Fruit fly (Drosophila melanogaster): ENCODE results near the gene CG42688.

The CG42688 gene

DNA sequence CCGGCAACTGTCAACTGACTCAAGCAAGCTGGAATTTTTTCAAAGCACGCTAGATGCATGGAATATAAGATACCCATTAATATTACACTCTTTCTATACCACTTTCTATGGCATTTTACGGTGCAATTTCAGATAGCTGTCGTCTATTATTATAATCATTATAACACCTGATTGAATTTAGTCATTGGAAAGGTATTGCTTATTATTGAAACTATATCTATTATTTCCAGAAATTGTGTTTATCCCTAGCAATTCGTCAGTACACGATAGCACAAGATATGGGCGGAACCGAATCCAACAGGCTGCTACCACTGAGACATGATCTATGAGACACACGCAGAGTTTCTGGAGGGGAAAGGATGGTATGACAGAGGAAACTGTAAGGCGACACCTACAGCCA, 36.9 kb upstream of the CG42688 start (continued):
- no peak for TF ChIP-seq Ada2b (GFP tag; IDR thresholded peaks at IDR 0.05)
- TF ChIP-seq CG12769 (tag; optimal IDR thresholded peaks at IDR 0.05) = no peak
- no peak for TF ChIP-seq bcd (GFP tag; optimal IDR thresholded peaks at IDR 0.05)
- TF ChIP-seq gcm2 (GFP tag; optimal IDR thresholded peaks at IDR 0.05) = no peak
- TF ChIP-seq tin (GFP tag; optimal IDR thresholded peaks at IDR 0.05) = no peak
- no peak for TF ChIP-seq BEAF-32 (GFP tag; optimal IDR thresholded peaks at IDR 0.05)
- TF ChIP-seq aop (GFP tag; IDR thresholded peaks at IDR 0.05) = no peak
- TF ChIP-seq CG4404 (GFP tag; IDR thresholded peaks at IDR 0.05) = peak; percentile 71
- no peak for TF ChIP-seq mam (GFP tag; optimal IDR thresholded peaks at IDR 0.05)
- TF ChIP-seq CG7745 (tag; optimal IDR thresholded peaks at IDR 0.05) = no peak
- no peak for TF ChIP-seq Mrtf (GFP tag; IDR thresholded peaks at IDR 0.05)
- peak; percentile 71 for TF ChIP-seq CG2712 (tag; optimal IDR thresholded peaks at IDR 0.05)
- no peak for TF ChIP-seq inv (GFP tag; IDR thresholded peaks at IDR 0.05; ENCODE audit: partially characterized antibody)
- no peak for TF ChIP-seq Ets97D (GFP tag; optimal IDR thresholded peaks at IDR 0.05)
- TF ChIP-seq CG7271 (tag; optimal IDR thresholded peaks at IDR 0.05) = no peak
- 0 out of 3 replicates have a peak, but pooled peaks have one; percentile 15 for TF ChIP-seq otp (GFP tag; IDR thresholded peaks at IDR 0.05)
- no peak for TF ChIP-seq Taf1 (GFP tag; IDR thresholded peaks at IDR 0.05)
- no peak for TF ChIP-seq klu (GFP tag; IDR thresholded peaks at IDR 0.05)
- no peak for TF ChIP-seq CG4424 (GFP tag; optimal IDR thresholded peaks at IDR 0.05)
- no peak for TF ChIP-seq Xbp1 (GFP tag; optimal IDR thresholded peaks at IDR 0.05)
- no peak for TF ChIP-seq CG11504 (tag; optimal IDR thresholded peaks at IDR 0.05)
- TF ChIP-seq CG32772 (GFP tag; IDR thresholded peaks at IDR 0.05) = no peak
- TF ChIP-seq CG12219 (GFP tag; optimal IDR thresholded peaks at IDR 0.05) = no peak
- TF ChIP-seq CG15073 (GFP tag; optimal IDR thresholded peaks at IDR 0.05) = no peak
- TF ChIP-seq twi (tag; optimal IDR thresholded peaks at IDR 0.05) = no peak
- no peak for TF ChIP-seq Camta (GFP tag; optimal IDR thresholded peaks at IDR 0.05)
- TF ChIP-seq lola (GFP tag; optimal IDR thresholded peaks at IDR 0.05) = peak in 1 of 3 experiments; percentile 60
- no peak for TF ChIP-seq CkIIα-i1 (GFP tag; IDR thresholded peaks at IDR 0.05)
- TF ChIP-seq Bgb (GFP tag; IDR thresholded peaks at IDR 0.05; ENCODE audit: partially characterized antibody) = no peak
- no peak for TF ChIP-seq CG8478 (optimal IDR thresholded peaks at IDR 0.05)
- TF ChIP-seq oc (tag; optimal IDR thresholded peaks at IDR 0.05) = no peak
- TF ChIP-seq da (GFP tag; optimal IDR thresholded peaks at IDR 0.05) = peak; percentile 50
- TF ChIP-seq al (GFP tag; IDR thresholded peaks at IDR 0.05) = no peak
- no peak for TF ChIP-seq ro (GFP tag; IDR thresholded peaks at IDR 0.05)
- no peak for TF ChIP-seq CG12942 (GFP tag; optimal IDR thresholded peaks at IDR 0.05)
- no peak for TF ChIP-seq usp (GFP tag; optimal IDR thresholded peaks at IDR 0.05)
- peak; percentile 20 for TF ChIP-seq grau (tag; optimal IDR thresholded peaks at IDR 0.05)
- TF ChIP-seq CG12104 (GFP tag; optimal IDR thresholded peaks at IDR 0.05) = no peak
- TF ChIP-seq disco-r (GFP tag; optimal IDR thresholded peaks at IDR 0.05) = no peak
- TF ChIP-seq CG8290 (GFP tag; optimal IDR thresholded peaks at IDR 0.05) = no peak
- no peak for TF ChIP-seq CG8290 (tag; optimal IDR thresholded peaks at IDR 0.05)
- no peak for TF ChIP-seq Mad (GFP tag; optimal IDR thresholded peaks at IDR 0.05)
- no peak for TF ChIP-seq prd (optimal IDR thresholded peaks at IDR 0.05)
- TF ChIP-seq prd (GFP tag; IDR thresholded peaks at IDR 0.05) = peak; percentile 63; the same call in 2 of the 3 replicates
- no peak for TF ChIP-seq Optix (GFP tag; IDR thresholded peaks at IDR 0.05)
- TF ChIP-seq CG2199 (GFP tag; IDR thresholded peaks at IDR 0.05) = no peak
- TF ChIP-seq HLH54F (GFP tag; optimal IDR thresholded peaks at IDR 0.05) = no peak
- TF ChIP-seq CG15696 (tag; optimal IDR thresholded peaks at IDR 0.05) = peak; percentile 66
- no peak for TF ChIP-seq her (GFP tag; optimal IDR thresholded peaks at IDR 0.05)
- no peak for TF ChIP-seq pb (GFP tag; optimal IDR thresholded peaks at IDR 0.05)
- no peak for TF ChIP-seq CG12071 (GFP tag; optimal IDR thresholded peaks at IDR 0.05)
- TF ChIP-seq Jarid2 (GFP tag; optimal IDR thresholded peaks at IDR 0.05) = no peak
- peak; percentile 16 for TF ChIP-seq CG1602 (GFP tag; optimal IDR thresholded peaks at IDR 0.05)

All from whole organism, embryonic.